Fruit fly (Drosophila melanogaster) whole organism, pupa: Measurements from ENCODE around the gene stg.

Experiments used
- CG10348 ChIP-seq: fragments of 200-800 bp; sonication (Bioruptor generic); IDR thresholded peaks from 2 replicates; pipeline ENCODE4 v1.3.6; 2022; ENCODE audit warnings: missing biosample characterization, missing genetic modification characterization
- CG12605 ChIP-seq: fragments of 200-800 bp; sonication (Bioruptor generic); IDR thresholded peaks from 2 replicates; pipeline ENCODE4 v1.3.6; 2022; ENCODE audit warnings: missing biosample characterization, missing genetic modification characterization
- CG13204 ChIP-seq: fragments of 200-800 bp; sonication (Bioruptor generic); optimal IDR thresholded peaks from 2 replicates; lab custom pipeline; 2018; ENCODE audit warnings: missing biosample characterization, mild to moderate bottlenecking, missing genetic modification characterization, moderate library complexity
- CG14655 ChIP-seq: fragments of 200-800 bp; sonication (Bioruptor generic); optimal IDR thresholded peaks from 3 replicates; lab custom pipeline; 2017; ENCODE audit warnings: mild to moderate bottlenecking, missing biosample characterization, missing genetic modification reagents, missing genetic modification characterization
- CG15710 ChIP-seq: fragments of 200-800 bp; sonication (Bioruptor generic); optimal IDR thresholded peaks from 2 replicates; lab custom pipeline; 2018; ENCODE audit warnings: missing biosample characterization, mild to moderate bottlenecking, missing genetic modification characterization, moderate library complexity
- CG17806 ChIP-seq: fragments of 200-800 bp; sonication (Bioruptor generic); optimal IDR thresholded peaks from 2 replicates; lab custom pipeline; 2018; ENCODE audit warnings: missing biosample characterization, mild to moderate bottlenecking, missing genetic modification characterization, moderate library complexity
- CG32121 ChIP-seq: fragments of 200-800 bp; sonication (Bioruptor generic); IDR thresholded peaks from 2 replicates; pipeline ENCODE4 v1.3.6; 2022; ENCODE audit warnings: missing biosample characterization, missing genetic modification characterization
- CG34367 ChIP-seq: fragments of 200-800 bp; sonication (Bioruptor generic); optimal IDR thresholded peaks from 2 replicates; lab custom pipeline; 2018; ENCODE audit warnings: missing biosample characterization, mild to moderate bottlenecking, missing genetic modification characterization
- CG4496 ChIP-seq: fragments of 200-800 bp; sonication (Bioruptor generic); IDR thresholded peaks from 3 replicates; pipeline ENCODE4 v1.3.6; 2022; ENCODE audit warnings: missing biosample characterization, missing genetic modification characterization
- D1 ChIP-seq: fragments of 200-800 bp; sonication (Bioruptor generic); optimal IDR thresholded peaks from 2 replicates; lab custom pipeline; 2018; ENCODE audit warnings: missing biosample characterization, mild to moderate bottlenecking, missing genetic modification characterization, moderate library complexity
- EcR ChIP-seq: fragments of 200-800 bp; sonication (Bioruptor generic); optimal IDR thresholded peaks from 3 replicates; lab custom pipeline; 2019; ENCODE audit warnings: missing biosample characterization, missing genetic modification characterization, mild to moderate bottlenecking, moderate library complexity, missing genetic modification reagents
- Ets98B ChIP-seq: fragments of 200-800 bp; sonication (Bioruptor generic); IDR thresholded peaks from 2 replicates; pipeline ENCODE4 v1.3.6; 2022; ENCODE audit warnings: missing biosample characterization, missing genetic modification characterization
- Pif1A ChIP-seq: fragments of 200-800 bp; sonication (Bioruptor generic); optimal IDR thresholded peaks from 3 replicates; lab custom pipeline; 2016; ENCODE audit warnings: missing biosample characterization, missing genetic modification characterization
- Pif1B ChIP-seq: fragments of 200-800 bp; sonication (Bioruptor generic); optimal IDR thresholded peaks from 3 replicates; lab custom pipeline; 2016; ENCODE audit warnings: missing biosample characterization, missing genetic modification characterization

dm6 chr3R:29277009-29277408, 21.4 kb upstream of the stg start:
- TF ChIP-seq EcR (GFP tag; lab: Kevin White, UChicago) (no peak), CG10348 (GFP tag; lab: Robert Waterston, UW) (no peak), CG32121 (GFP tag; lab: Robert Waterston, UW) (no peak), CG15710 (tag; lab: Kevin White, UChicago) (peak; percentile 92), D1 (peak; percentile 10), Pif1A (GFP tag; lab: Kevin White, UChicago) (peak; percentile 84), CG14655 (GFP tag; lab: Kevin White, UChicago) (peak; percentile 72), CG12605 (GFP tag; lab: Robert Waterston, UW) (peak; percentile 42; the same call in 1 of the 2 replicates), Pif1B (GFP tag; lab: Kevin White, UChicago) (peak; percentile 82), CG34367 (tag; lab: Kevin White, UChicago) (peak; percentile 94), CG17806 (tag; lab: Kevin White, UChicago) (peak; percentile 89), CG4496 (GFP tag; lab: Robert Waterston, UW) (peak; percentile 75), CG13204 (GFP tag; lab: Kevin White, UChicago) (peak; percentile 69), Ets98B (GFP tag; lab: Robert Waterston, UW) (peak; percentile 31; the same call in 1 of the 2 replicates)
